Worm (Caenorhabditis elegans): ENCODE data around the gene btb-14.

- TF ChIP-seq pha-4 (tag; optimal IDR thresholded peaks at IDR 0.05) (no peak), aly-2 (tag; optimal IDR thresholded peaks at IDR 0.05) (no peak), snpc-4 (tag; optimal IDR thresholded peaks at IDR 0.05) (no peak), daf-12 (tag; optimal IDR thresholded peaks at IDR 0.05) (no peak), lin-39 (tag; optimal IDR thresholded peaks at IDR 0.05) (no peak), ztf-4 (tag; optimal IDR thresholded peaks at IDR 0.05) (no peak), ceh-82 (tag; optimal IDR thresholded peaks at IDR 0.05) (no peak)
These were observed 37.2 kb downstream of the btb-14 start, which contains the start of gene sre-26 for ce11 chrII:12420486-12420885.

Data from whole organism, L3 larva.